Fruit fly (Drosophila melanogaster): ENCODE data around the gene CG34428.
A peak's percentile ranks its signal among the peaks of the same experiment; 100 is the strongest.

CG34428 gene

dm6 chr3L:13017803-13018324 is 43.7 kb upstream of the CG34428 start, which contains the start of the genes mRpL20 and Icmt (continued):
- TF ChIP-seq ato (GFP tag; IDR thresholded peaks at IDR 0.05; ENCODE audit: partially characterized antibody): no peak; the same call in 1 of the 2 replicates
- TF ChIP-seq fd96Cb (tag; optimal IDR thresholded peaks at IDR 0.05): peak; percentile 87
- peak; percentile 82 for TF ChIP-seq jing (GFP tag; optimal IDR thresholded peaks at IDR 0.05)
- TF ChIP-seq CG6854 (GFP tag; optimal IDR thresholded peaks at IDR 0.05): peak; percentile 54
- TF ChIP-seq ham (GFP tag; IDR thresholded peaks at IDR 0.05): peak; percentile 90
- peak; percentile 97 for TF ChIP-seq CG32772 (GFP tag; IDR thresholded peaks at IDR 0.05)
- TF ChIP-seq CG6765 (GFP tag; optimal IDR thresholded peaks at IDR 0.05): peak; percentile 73
- no peak for TF ChIP-seq CG4854 (GFP tag; optimal IDR thresholded peaks at IDR 0.05)
- TF ChIP-seq usp (GFP tag; optimal IDR thresholded peaks at IDR 0.05): no peak
- TF ChIP-seq Dip2 (GFP tag; IDR thresholded peaks at IDR 0.05): no peak
- TF ChIP-seq cwo (GFP tag; optimal IDR thresholded peaks at IDR 0.05): peak; percentile 84
- no peak for TF ChIP-seq Mes4 (GFP tag; optimal IDR thresholded peaks at IDR 0.05)
- TF ChIP-seq CG13775 (GFP tag; optimal IDR thresholded peaks at IDR 0.05): peak; percentile 89
- TF ChIP-seq lola (GFP tag; optimal IDR thresholded peaks at IDR 0.05): peak in 1 of 3 experiments; percentile 85
- TF ChIP-seq pan (optimal IDR thresholded peaks at IDR 0.05): no peak
- TF ChIP-seq pan (GFP tag; optimal IDR thresholded peaks at IDR 0.05 in 1 of 2, IDR thresholded peaks at IDR 0.05 in 1 of 2): peak in 1 of 2 experiments; percentile 98
- peak; percentile 93 for TF ChIP-seq HLH4C (GFP tag; IDR thresholded peaks at IDR 0.05; ENCODE audit: partially characterized antibody)
- TF ChIP-seq pho (GFP tag; optimal IDR thresholded peaks at IDR 0.05): peak; percentile 46
- peak; percentile 93 for TF ChIP-seq Oaz (GFP tag; IDR thresholded peaks at IDR 0.05)
- TF ChIP-seq fd3F (GFP tag; optimal IDR thresholded peaks at IDR 0.05): peak; percentile 95
- no peak for TF ChIP-seq CG9876 (GFP tag; optimal IDR thresholded peaks at IDR 0.05)
- peak; percentile 66 for TF ChIP-seq Dref (GFP tag; IDR thresholded peaks at IDR 0.05)
- no peak for TF ChIP-seq fd102C (GFP tag; optimal IDR thresholded peaks at IDR 0.05)
- TF ChIP-seq ci (GFP tag; IDR thresholded peaks at IDR 0.05): peak; percentile 94
- peak; percentile 84 for TF ChIP-seq CG12769 (tag; optimal IDR thresholded peaks at IDR 0.05)
- peak; percentile 96 for TF ChIP-seq Drgx (GFP tag; IDR thresholded peaks at IDR 0.05)
- TF ChIP-seq yki (optimal IDR thresholded peaks at IDR 0.05): no peak
- peak; percentile 74 for TF ChIP-seq CG10321 (GFP tag; IDR thresholded peaks at IDR 0.05)
- TF ChIP-seq CG3065 (GFP tag; optimal IDR thresholded peaks at IDR 0.05): peak; percentile 64
- TF ChIP-seq ro (GFP tag; IDR thresholded peaks at IDR 0.05): peak; percentile 94
- TF ChIP-seq slbo (GFP tag; IDR thresholded peaks at IDR 0.05): peak; percentile 99
- peak; percentile 60 for TF ChIP-seq trh (GFP tag; optimal IDR thresholded peaks at IDR 0.05)
- TF ChIP-seq sna (GFP tag; IDR thresholded peaks at IDR 0.05; ENCODE audit: partially characterized antibody): peak; percentile 73; the same call in 1 of the 2 replicates
- TF ChIP-seq Mrtf (GFP tag; IDR thresholded peaks at IDR 0.05): peak; percentile 96
- TF ChIP-seq CG7271 (tag; optimal IDR thresholded peaks at IDR 0.05): peak; percentile 71
- TF ChIP-seq ttk (GFP tag; IDR thresholded peaks at IDR 0.05): peak; percentile 98
- TF ChIP-seq CG1792 (GFP tag; optimal IDR thresholded peaks at IDR 0.05): no peak
- no peak for TF ChIP-seq CG8478 (optimal IDR thresholded peaks at IDR 0.05)
- peak; percentile 98 for TF ChIP-seq unpg (GFP tag; optimal IDR thresholded peaks at IDR 0.05)
- TF ChIP-seq CG17385 (GFP tag; optimal IDR thresholded peaks at IDR 0.05): peak; percentile 91

dm6 chr3L:13019249-13019956 is 42.2 kb upstream of the CG34428 start:
- TF ChIP-seq sug (tag; optimal IDR thresholded peaks at IDR 0.05) (peak; percentile 44), chinmo (GFP tag; IDR thresholded peaks at IDR 0.05; ENCODE audit: partially characterized antibody) (0 out of 4 replicates have a peak, but pooled peaks have one; percentile 71), chif (GFP tag; optimal IDR thresholded peaks at IDR 0.05) (no peak), CG6791 (GFP tag; IDR thresholded peaks at IDR 0.05; ENCODE audit: partially characterized antibody) (no peak), CG8944 (GFP tag; optimal IDR thresholded peaks at IDR 0.05) (no peak), CG1647 (GFP tag; optimal IDR thresholded peaks at IDR 0.05) (no peak), CG34376 (GFP tag; optimal IDR thresholded peaks at IDR 0.05) (peak; percentile 88), HLH3B (GFP tag; IDR thresholded peaks at IDR 0.05) (no peak), wor (GFP tag; IDR thresholded peaks at IDR 0.05) (no peak), Asciz (GFP tag; optimal IDR thresholded peaks at IDR 0.05) (no peak), zfh1 (GFP tag; IDR thresholded peaks at IDR 0.05) (0 out of 3 replicates have a peak, but pooled peaks have one; percentile 10), CTCF (GFP tag; optimal IDR thresholded peaks at IDR 0.05) (no peak), CG4404 (GFP tag; IDR thresholded peaks at IDR 0.05) (no peak)

All from whole organism, embryonic.